Fruit fly (Drosophila melanogaster) whole organism, pupa: Measurements from ENCODE around the gene CG34140.
A peak's percentile ranks its signal among the peaks of the same experiment; 100 is the strongest.

Source experiments
- CG10348 ChIP-seq: fragments of 200-800 bp; sonication (Bioruptor generic); IDR thresholded peaks from 2 replicates; pipeline ENCODE4 v1.3.6; 2022; ENCODE audit warnings: missing biosample characterization, missing genetic modification characterization
- CG12605 ChIP-seq: fragments of 200-800 bp; sonication (Bioruptor generic); IDR thresholded peaks from 2 replicates; pipeline ENCODE4 v1.3.6; 2022; ENCODE audit warnings: missing biosample characterization, missing genetic modification characterization
- CG13204 ChIP-seq: fragments of 200-800 bp; sonication (Bioruptor generic); optimal IDR thresholded peaks from 2 replicates; lab custom pipeline; 2018; ENCODE audit warnings: missing biosample characterization, mild to moderate bottlenecking, missing genetic modification characterization, moderate library complexity
- CG14655 ChIP-seq: fragments of 200-800 bp; sonication (Bioruptor generic); optimal IDR thresholded peaks from 3 replicates; lab custom pipeline; 2017; ENCODE audit warnings: mild to moderate bottlenecking, missing biosample characterization, missing genetic modification reagents, missing genetic modification characterization
- CG15710 ChIP-seq: fragments of 200-800 bp; sonication (Bioruptor generic); optimal IDR thresholded peaks from 2 replicates; lab custom pipeline; 2018; ENCODE audit warnings: missing biosample characterization, mild to moderate bottlenecking, missing genetic modification characterization, moderate library complexity
- CG17806 ChIP-seq: fragments of 200-800 bp; sonication (Bioruptor generic); optimal IDR thresholded peaks from 2 replicates; lab custom pipeline; 2018; ENCODE audit warnings: missing biosample characterization, mild to moderate bottlenecking, missing genetic modification characterization, moderate library complexity
- CG32121 ChIP-seq: fragments of 200-800 bp; sonication (Bioruptor generic); IDR thresholded peaks from 2 replicates; pipeline ENCODE4 v1.3.6; 2022; ENCODE audit warnings: missing biosample characterization, missing genetic modification characterization
- CG34367 ChIP-seq: fragments of 200-800 bp; sonication (Bioruptor generic); optimal IDR thresholded peaks from 2 replicates; lab custom pipeline; 2018; ENCODE audit warnings: missing biosample characterization, mild to moderate bottlenecking, missing genetic modification characterization
- CG4496 ChIP-seq: fragments of 200-800 bp; sonication (Bioruptor generic); IDR thresholded peaks from 3 replicates; pipeline ENCODE4 v1.3.6; 2022; ENCODE audit warnings: missing biosample characterization, missing genetic modification characterization
- CG8159 ChIP-seq: fragments of 200-800 bp; sonication (Bioruptor generic); optimal IDR thresholded peaks from 3 replicates; lab custom pipeline; 2018; ENCODE audit warnings: missing biosample characterization, mild to moderate bottlenecking, missing genetic modification characterization, moderate library complexity
- CG8301 ChIP-seq: fragments of 200-800 bp; sonication (Bioruptor generic); optimal IDR thresholded peaks from 2 replicates; lab custom pipeline; 2018; ENCODE audit warnings: missing biosample characterization, mild to moderate bottlenecking, missing genetic modification characterization
- CG9948 ChIP-seq: fragments of 200-800 bp; sonication (Bioruptor generic); optimal IDR thresholded peaks from 2 replicates; lab custom pipeline; 2018; ENCODE audit warnings: missing biosample characterization, mild to moderate bottlenecking, missing genetic modification characterization, moderate library complexity
- D1 ChIP-seq: fragments of 200-800 bp; sonication (Bioruptor generic); optimal IDR thresholded peaks from 2 replicates; lab custom pipeline; 2018; ENCODE audit warnings: missing biosample characterization, mild to moderate bottlenecking, missing genetic modification characterization, moderate library complexity
- EcR ChIP-seq: fragments of 200-800 bp; sonication (Bioruptor generic); optimal IDR thresholded peaks from 3 replicates; lab custom pipeline; 2019; ENCODE audit warnings: missing biosample characterization, missing genetic modification characterization, mild to moderate bottlenecking, moderate library complexity, missing genetic modification reagents
- Ets98B ChIP-seq: fragments of 200-800 bp; sonication (Bioruptor generic); IDR thresholded peaks from 2 replicates; pipeline ENCODE4 v1.3.6; 2022; ENCODE audit warnings: missing biosample characterization, missing genetic modification characterization
- Pif1A ChIP-seq: fragments of 200-800 bp; sonication (Bioruptor generic); optimal IDR thresholded peaks from 3 replicates; lab custom pipeline; 2016; ENCODE audit warnings: missing biosample characterization, missing genetic modification characterization
- Pif1B ChIP-seq: fragments of 200-800 bp; sonication (Bioruptor generic); optimal IDR thresholded peaks from 3 replicates; lab custom pipeline; 2016; ENCODE audit warnings: missing biosample characterization, missing genetic modification characterization
- Snoo ChIP-seq: fragments of 200-800 bp; sonication (Bioruptor generic); optimal IDR thresholded peaks from 3 replicates; lab custom pipeline; 2017; ENCODE audit warnings: missing biosample characterization, mild to moderate bottlenecking, missing genetic modification characterization, inconsistent platforms
- fd96Ca ChIP-seq: fragments of 200-800 bp; sonication (Bioruptor generic); IDR thresholded peaks from 3 replicates; pipeline ENCODE4 v1.3.6; 2022; ENCODE audit warnings: missing biosample characterization, missing genetic modification characterization
- gl ChIP-seq: fragments of 200-800 bp; sonication (Bioruptor generic); optimal IDR thresholded peaks from 2 replicates; lab custom pipeline; 2018; ENCODE audit warnings: missing biosample characterization, mild to moderate bottlenecking, missing genetic modification characterization
- rn ChIP-seq: fragments of 200-800 bp; sonication (Bioruptor generic); IDR thresholded peaks from 2 replicates; pipeline ENCODE4 v1.3.6; 2022; ENCODE audit warnings: missing biosample characterization, missing genetic modification characterization

The CG34140 gene

dm6 chr3L:178913-179488 is 5.2 kb downstream of the CG34140 start, which contains the start of gene Vdup1:
Vdup1 (minus strand) TSS chr3L:178963.
- no peak for TF ChIP-seq fd96Ca
- no peak for TF ChIP-seq EcR (GFP tag; lab: Kevin White, UChicago)
- TF ChIP-seq Pif1A, result no peak
- no peak for TF ChIP-seq CG34367
- TF ChIP-seq, all 21 proteins: peak for 0

- no peak for TF ChIP-seq CG14655 (GFP tag; lab: Kevin White, UChicago)
- no peak for TF ChIP-seq CG12605 (GFP tag; lab: Robert Waterston, UW)
- peak; percentile 14 for TF ChIP-seq EcR (GFP tag; lab: Kevin White, UChicago)
- no peak for TF ChIP-seq D1 (tag; lab: Kevin White, UChicago)
- no peak for TF ChIP-seq Pif1B
- peak; percentile 0 for TF ChIP-seq CG17806 (tag; lab: Kevin White, UChicago)
Observed at dm6 chr3L:178445-178844, 5.8 kb downstream of the CG34140 start.

- TF ChIP-seq CG34367 (no peak), D1 (tag; lab: Kevin White, UChicago) (no peak), rn (GFP tag; lab: Robert Waterston, UW) (no peak), CG9948 (tag; lab: Kevin White, UChicago) (no peak), EcR (GFP tag; lab: Kevin White, UChicago) (no peak), CG8301 (tag; lab: Kevin White, UChicago) (no peak), CG10348 (GFP tag; lab: Robert Waterston, UW) (no peak), Snoo (no peak), CG12605 (GFP tag; lab: Robert Waterston, UW) (no peak)
- TF ChIP-seq, all 21 proteins: peak for 0
Observed at dm6 chr3L:177938-178337, 6.3 kb downstream of the CG34140 start.

dm6 chr3L:175949-176348 is 8.3 kb downstream of the CG34140 start, which contains the start of gene CG7049:
CG7049 (minus strand) TSS chr3L:176228.
- no peak for TF ChIP-seq Pif1B
- no peak for TF ChIP-seq gl (tag; lab: Kevin White, UChicago)
- TF ChIP-seq Pif1A, result no peak
- TF ChIP-seq Ets98B (GFP tag; lab: Robert Waterston, UW), result no peak
- TF ChIP-seq Snoo, result no peak
- TF ChIP-seq CG17806 (tag; lab: Kevin White, UChicago), result no peak
- TF ChIP-seq CG9948 (tag; lab: Kevin White, UChicago), result no peak
- TF ChIP-seq fd96Ca, result no peak
- TF ChIP-seq CG34367, result no peak
- TF ChIP-seq CG10348 (GFP tag; lab: Robert Waterston, UW), result no peak
- TF ChIP-seq rn (GFP tag; lab: Robert Waterston, UW), result no peak
- no peak for TF ChIP-seq EcR (GFP tag; lab: Kevin White, UChicago)
- TF ChIP-seq CG12605 (GFP tag; lab: Robert Waterston, UW), result no peak
- TF ChIP-seq CG13204 (GFP tag; lab: Kevin White, UChicago), result no peak

DNA sequence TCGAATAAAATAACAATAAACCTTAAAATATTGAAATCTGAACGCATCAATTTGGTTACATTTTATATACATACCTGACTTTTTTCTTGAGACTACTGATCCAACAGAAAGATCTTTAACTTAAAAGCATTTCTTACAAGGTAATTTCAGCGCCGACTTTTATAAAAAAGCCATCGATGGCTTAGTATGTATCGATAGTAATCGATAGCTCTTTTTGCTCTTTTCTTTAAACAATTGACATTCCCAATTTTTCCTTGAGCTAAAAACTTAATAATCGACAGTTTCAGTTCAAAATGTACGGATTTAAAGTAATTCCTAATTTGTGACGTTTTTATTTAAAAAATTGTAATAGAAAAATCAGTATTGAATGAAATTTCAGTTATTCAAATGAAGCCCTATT is 9.7 kb downstream of the CG34140 start:
- no peak for TF ChIP-seq CG8159 (tag; lab: Kevin White, UChicago)
- TF ChIP-seq Pif1B, result no peak
- TF ChIP-seq CG8301 (tag; lab: Kevin White, UChicago), result no peak
- TF ChIP-seq CG34367, result no peak
- TF ChIP-seq CG32121 (GFP tag; lab: Robert Waterston, UW), result no peak
- TF ChIP-seq fd96Ca, result no peak
- no peak for TF ChIP-seq Pif1A
- no peak for TF ChIP-seq Snoo
- TF ChIP-seq CG9948 (tag; lab: Kevin White, UChicago), result no peak
- TF ChIP-seq CG17806 (tag; lab: Kevin White, UChicago), result no peak
- TF ChIP-seq CG13204 (GFP tag; lab: Kevin White, UChicago), result no peak
- no peak for TF ChIP-seq rn (GFP tag; lab: Robert Waterston, UW)
- no peak for TF ChIP-seq CG4496 (GFP tag; lab: Robert Waterston, UW)
- no peak for TF ChIP-seq CG15710 (tag; lab: Kevin White, UChicago)

dm6 chr3L:171729-172128 is 12.5 kb downstream of the CG34140 start:
- no peak for TF ChIP-seq CG8301 (tag; lab: Kevin White, UChicago)
- no peak for TF ChIP-seq gl (tag; lab: Kevin White, UChicago)
- TF ChIP-seq Pif1B, result no peak
- no peak for TF ChIP-seq CG17806 (tag; lab: Kevin White, UChicago)
- no peak for TF ChIP-seq CG8159 (tag; lab: Kevin White, UChicago)
- TF ChIP-seq CG4496 (GFP tag; lab: Robert Waterston, UW), result no peak
- TF ChIP-seq D1 (tag; lab: Kevin White, UChicago), result no peak
- no peak for TF ChIP-seq EcR (GFP tag; lab: Kevin White, UChicago)
- no peak for TF ChIP-seq fd96Ca
- TF ChIP-seq CG14655 (GFP tag; lab: Kevin White, UChicago), result no peak
- no peak for TF ChIP-seq CG9948 (tag; lab: Kevin White, UChicago)
- TF ChIP-seq CG32121 (GFP tag; lab: Robert Waterston, UW), result no peak
- no peak for TF ChIP-seq Ets98B (GFP tag; lab: Robert Waterston, UW)

- TF ChIP-seq CG13204 (GFP tag; lab: Kevin White, UChicago) (no peak), Ets98B (GFP tag; lab: Robert Waterston, UW) (no peak), CG10348 (GFP tag; lab: Robert Waterston, UW) (no peak), EcR (GFP tag; lab: Kevin White, UChicago) (no peak), CG17806 (tag; lab: Kevin White, UChicago) (no peak), fd96Ca (no peak), CG4496 (GFP tag; lab: Robert Waterston, UW) (no peak), gl (tag; lab: Kevin White, UChicago) (no peak), CG8301 (tag; lab: Kevin White, UChicago) (no peak), CG8159 (tag; lab: Kevin White, UChicago) (no peak), Snoo (no peak)
Observed at dm6 chr3L:166789-167132, 17.5 kb downstream of the CG34140 start.
